Worm (Caenorhabditis elegans) whole organism, L1 larva: ENCODE measurements around the gene H14E04.3.

Experiments
- C04F5.9 ChIP-seq: sonication (generic microtip); optimal IDR thresholded peaks from 2 replicates; lab custom pipeline; 2016; ENCODE audit warnings: missing genetic modification characterization, missing compliant biosample characterization
- C16A3.4 ChIP-seq: fragments of 150-350 bp; optimal IDR thresholded peaks from 2 replicates; lab custom pipeline; 2014; ENCODE audit warnings: missing biosample characterization, missing genetic modification characterization
- C34B4.2 ChIP-seq: sonication (generic microtip); optimal IDR thresholded peaks from 2 replicates; lab custom pipeline; 2017; ENCODE audit warnings: mild to moderate bottlenecking, missing genetic modification characterization, missing compliant biosample characterization
- Y116A8C.19 ChIP-seq: sonication (generic microtip); optimal IDR thresholded peaks from 2 replicates; lab custom pipeline; 2016; ENCODE audit warnings: missing compliant biosample characterization, missing genetic modification characterization, borderline replicate concordance
- aha-1 ChIP-seq: fragments of 150-350 bp; optimal IDR thresholded peaks from 2 replicates; lab custom pipeline; 2014; ENCODE audit warnings: missing biosample characterization, missing genetic modification characterization
- alr-1 ChIP-seq: fragments of 200-800 bp; sonication (Bioruptor generic); optimal IDR thresholded peaks from 2 replicates; lab custom pipeline; 2018; ENCODE audit warnings: borderline replicate concordance, mild to moderate bottlenecking, missing genetic modification characterization, missing compliant biosample characterization
- ama-1 ChIP-seq: fragments of 150-350 bp; optimal IDR thresholded peaks from 2 replicates; lab custom pipeline; 2014
- ceh-8 ChIP-seq: fragments of 200-800 bp; sonication (Bioruptor generic); optimal IDR thresholded peaks from 2 replicates; lab custom pipeline; 2018; ENCODE audit warnings: mild to moderate bottlenecking, missing genetic modification characterization, moderate library complexity, missing compliant biosample characterization
- ceh-82 ChIP-seq, 3 experiments: fragments of 150-350 bp in 1 of 3; sonication (generic microtip) in 2 of 3; optimal IDR thresholded peaks; 2 replicates each; lab custom pipeline; 2014 to 2017; ENCODE audit warnings: missing biosample characterization in 3 of 3, missing genetic modification characterization in 3 of 3
- ceh-88 ChIP-seq: fragments of 200-800 bp; sonication (Bioruptor generic); IDR thresholded peaks from 2 replicates; pipeline ENCODE4 v1.3.6; 2022; ENCODE audit warnings: missing genetic modification characterization, missing compliant biosample characterization
- ceh-90 ChIP-seq: sonication (generic microtip); optimal IDR thresholded peaks from 2 replicates; lab custom pipeline; 2016; ENCODE audit warnings: missing genetic modification characterization, missing compliant biosample characterization
- efl-1 ChIP-seq, 4 experiments: fragments of 150-350 bp; optimal IDR thresholded peaks in 3 of 4; peaks in 1 of 4; 1 replicate in 1 of 4; 2 replicates in 3 of 4; lab custom pipeline; 2014; ENCODE audit warnings: missing biosample characterization in 2 of 4, missing genetic modification characterization in 2 of 4, missing genetic modification reagents in 2 of 4
- efl-3 ChIP-seq: fragments of 200-800 bp; sonication (Bioruptor generic); optimal IDR thresholded peaks from 2 replicates; lab custom pipeline; 2018; ENCODE audit warnings: mild to moderate bottlenecking, missing genetic modification characterization, missing compliant biosample characterization
- fkh-4 ChIP-seq: sonication (generic microtip); optimal IDR thresholded peaks from 2 replicates; lab custom pipeline; 2016; ENCODE audit warnings: missing compliant biosample characterization, missing genetic modification characterization, borderline replicate concordance
- fos-1 ChIP-seq: fragments of 150-350 bp; optimal IDR thresholded peaks from 2 replicates; lab custom pipeline; 2014; ENCODE audit warnings: missing biosample characterization, missing genetic modification characterization
- hlh-4 ChIP-seq: sonication (generic microtip); optimal IDR thresholded peaks from 2 replicates; lab custom pipeline; 2016; ENCODE audit warnings: mild to moderate bottlenecking, missing genetic modification characterization, missing compliant biosample characterization
- irx-1 ChIP-seq: sonication (generic microtip); optimal IDR thresholded peaks from 2 replicates; lab custom pipeline; 2016; ENCODE audit warnings: missing genetic modification characterization, missing compliant biosample characterization
- jun-1 ChIP-seq: fragments of 150-350 bp; optimal IDR thresholded peaks from 2 replicates; lab custom pipeline; 2014; ENCODE audit warnings: missing biosample characterization, missing genetic modification reagents, missing genetic modification characterization
- lin-15B ChIP-seq: fragments of 150-350 bp; sonication (generic microtip); optimal IDR thresholded peaks from 3 replicates; lab custom pipeline; 2014; ENCODE audit warnings: missing biosample characterization, missing genetic modification characterization
- lin-35 ChIP-seq, 2 experiments: fragments of 150-350 bp; optimal IDR thresholded peaks; 2 replicates each; lab custom pipeline; 2014; ENCODE audit warnings: missing biosample characterization in 2 of 2, missing genetic modification characterization in 2 of 2, missing genetic modification reagents in 2 of 2
- lsy-2 ChIP-seq, 2 experiments: fragments of 150-350 bp; optimal IDR thresholded peaks; 2 replicates each; lab custom pipeline; 2014; ENCODE audit warnings: missing biosample characterization in 2 of 2, missing genetic modification characterization in 2 of 2
- mdl-1 ChIP-seq, 2 experiments: fragments of 150-350 bp; optimal IDR thresholded peaks; 2 replicates each; lab custom pipeline; 2014 to 2017; ENCODE audit warnings: missing biosample characterization in 2 of 2, missing genetic modification characterization in 2 of 2, inconsistent platforms in 1 of 2
- mef-2 ChIP-seq: fragments of 150-350 bp; optimal IDR thresholded peaks from 2 replicates; lab custom pipeline; 2014; ENCODE audit warnings: missing biosample characterization, missing genetic modification characterization
- nhr-12 ChIP-seq: sonication (generic microtip); optimal IDR thresholded peaks from 2 replicates; lab custom pipeline; 2017; ENCODE audit warnings: missing biosample characterization, missing genetic modification characterization
- nhr-19 ChIP-seq: fragments of 200-800 bp; sonication (Bioruptor generic); conservative IDR thresholded peaks from 2 replicates; pipeline ENCODE4 v1.3.6; 2022; ENCODE audit warnings: missing genetic modification characterization, missing compliant biosample characterization
- nhr-237 ChIP-seq: fragments of 150-350 bp; optimal IDR thresholded peaks from 2 replicates; lab custom pipeline; 2014; ENCODE audit warnings: missing biosample characterization, missing genetic modification characterization
- nhr-47 ChIP-seq: sonication (generic microtip); optimal IDR thresholded peaks from 2 replicates; lab custom pipeline; 2016; ENCODE audit warnings: mild to moderate bottlenecking, missing genetic modification characterization, moderate library complexity, missing compliant biosample characterization
- nhr-71 ChIP-seq: sonication (generic microtip); optimal IDR thresholded peaks from 2 replicates; lab custom pipeline; 2016; ENCODE audit warnings: mild to moderate bottlenecking, missing genetic modification characterization, moderate library complexity, missing compliant biosample characterization
- nhr-77 ChIP-seq: fragments of 150-350 bp; optimal IDR thresholded peaks from 2 replicates; lab custom pipeline; 2014; ENCODE audit warnings: missing biosample characterization, missing genetic modification characterization
- nhr-85 ChIP-seq: sonication (generic microtip); peaks from one replicate; lab custom pipeline; 2016; ENCODE audit warnings: missing genetic modification characterization, inconsistent platforms, missing compliant biosample characterization
- pax-3 ChIP-seq: fragments of 200-800 bp; sonication (Bioruptor generic); optimal IDR thresholded peaks from 2 replicates; lab custom pipeline; 2018; ENCODE audit warnings: mild to moderate bottlenecking, missing genetic modification characterization, moderate library complexity, missing compliant biosample characterization
- skn-1 ChIP-seq: fragments of 150-350 bp; optimal IDR thresholded peaks from 2 replicates; lab custom pipeline; 2014; ENCODE audit warnings: missing biosample characterization, missing genetic modification characterization
- snu-23 ChIP-seq: sonication (generic microtip); optimal IDR thresholded peaks from 2 replicates; lab custom pipeline; 2016; ENCODE audit warnings: missing genetic modification characterization, missing compliant biosample characterization
- sptf-1 ChIP-seq: fragments of 150-350 bp; optimal IDR thresholded peaks from 2 replicates; lab custom pipeline; 2014; ENCODE audit warnings: missing biosample characterization, missing genetic modification characterization
- swsn-7 ChIP-seq: sonication (generic microtip); optimal IDR thresholded peaks from 2 replicates; lab custom pipeline; 2016; ENCODE audit warnings: missing genetic modification characterization, missing compliant biosample characterization
- tbx-2 ChIP-seq: sonication (generic microtip); optimal IDR thresholded peaks from 2 replicates; lab custom pipeline; 2016; ENCODE audit warnings: missing genetic modification characterization, missing compliant biosample characterization
- tlp-1 ChIP-seq: fragments of 150-350 bp; optimal IDR thresholded peaks from 2 replicates; lab custom pipeline; 2014; ENCODE audit warnings: missing biosample characterization, missing genetic modification characterization
- unc-130 ChIP-seq: fragments of 150-350 bp; optimal IDR thresholded peaks from 2 replicates; lab custom pipeline; 2017; ENCODE audit warnings: missing biosample characterization, missing genetic modification characterization, inconsistent platforms
- unc-30 ChIP-seq: sonication (generic microtip); optimal IDR thresholded peaks from 2 replicates; lab custom pipeline; 2017; ENCODE audit warnings: missing biosample characterization, missing genetic modification characterization
- unc-86 ChIP-seq: sonication (generic microtip); optimal IDR thresholded peaks from 2 replicates; lab custom pipeline; 2016; ENCODE audit warnings: missing genetic modification characterization, missing compliant biosample characterization
- xbp-1 ChIP-seq: sonication (generic microtip); optimal IDR thresholded peaks from 2 replicates; lab custom pipeline; 2016; ENCODE audit warnings: missing genetic modification characterization, missing compliant biosample characterization
- zip-4 ChIP-seq: fragments of 200-800 bp; sonication (Bioruptor generic); optimal IDR thresholded peaks from 2 replicates; lab custom pipeline; 2018; ENCODE audit warnings: mild to moderate bottlenecking, missing genetic modification characterization, moderate library complexity, missing compliant biosample characterization

H14E04.3 gene

ce11 chrIII:2424783-2425329 lies 38.5 kb upstream of the H14E04.3 start:
- no peak for TF ChIP-seq zip-4 (GFP tag; lab: Kevin White, UChicago)
- peak; percentile 54 for TF ChIP-seq ceh-8 (GFP tag; lab: Kevin White, UChicago)

DNA sequence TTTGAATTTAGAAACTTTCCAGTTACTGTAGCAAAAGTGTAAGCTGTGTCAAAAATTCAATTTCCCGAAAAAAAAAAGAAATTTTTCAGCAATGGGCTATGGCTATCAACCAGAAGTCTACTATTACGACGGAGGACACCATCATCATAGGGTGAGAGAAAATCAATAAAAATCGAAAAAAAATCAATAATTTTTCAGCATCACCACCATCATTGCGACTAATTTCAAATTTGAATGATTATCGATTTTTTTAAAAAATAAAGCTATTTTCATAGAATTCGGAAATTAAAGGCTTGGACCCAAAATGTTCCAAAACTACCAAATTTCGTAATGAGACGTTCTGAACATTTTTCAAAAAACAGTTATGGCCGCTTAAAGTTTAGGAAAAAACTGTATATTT lies 37.3 kb upstream of the H14E04.3 start:
- TF ChIP-seq lsy-2 (tag; optimal IDR thresholded peaks at IDR 0.05; lab: Kevin White, UChicago) (no peak), tbx-2 (tag; lab: Kevin White, UChicago) (no peak), hlh-4 (no peak), Y116A8C.19 (tag; lab: Kevin White, UChicago) (no peak), nhr-85 (tag; lab: Kevin White, UChicago) (no peak), unc-86 (tag; lab: Kevin White, UChicago) (no peak), mef-2 (no peak), fkh-4 (tag; lab: Kevin White, UChicago) (no peak), fos-1 (tag; lab: Kevin White, UChicago) (no peak), nhr-47 (no peak), swsn-7 (no peak), lin-35 (GFP tag; optimal IDR thresholded peaks at IDR 0.05; lab: Kevin White, UChicago) (no peak), C04F5.9 (tag; lab: Kevin White, UChicago) (no peak), nhr-19 (GFP tag; lab: Robert Waterston, UW) (no peak), unc-30 (tag; lab: Kevin White, UChicago) (no peak), ceh-88 (GFP tag; lab: Robert Waterston, UW) (no peak)

- TF ChIP-seq unc-86 (tag; lab: Kevin White, UChicago) (no peak), ceh-82 (tag; optimal IDR thresholded peaks at IDR 0.05; lab: Kevin White, UChicago) (no peak), aha-1 (tag; lab: Kevin White, UChicago) (no peak), pax-3 (tag; lab: Kevin White, UChicago) (no peak), ama-1 (lab: Kevin White, UChicago) (no peak), C04F5.9 (tag; lab: Kevin White, UChicago) (no peak), nhr-71 (tag; lab: Kevin White, UChicago) (no peak), jun-1 (no peak), fkh-4 (tag; lab: Kevin White, UChicago) (no peak)
These were observed 34.8 kb upstream of the H14E04.3 start for ce11 chrIII:2421226-2421625.

DNA sequence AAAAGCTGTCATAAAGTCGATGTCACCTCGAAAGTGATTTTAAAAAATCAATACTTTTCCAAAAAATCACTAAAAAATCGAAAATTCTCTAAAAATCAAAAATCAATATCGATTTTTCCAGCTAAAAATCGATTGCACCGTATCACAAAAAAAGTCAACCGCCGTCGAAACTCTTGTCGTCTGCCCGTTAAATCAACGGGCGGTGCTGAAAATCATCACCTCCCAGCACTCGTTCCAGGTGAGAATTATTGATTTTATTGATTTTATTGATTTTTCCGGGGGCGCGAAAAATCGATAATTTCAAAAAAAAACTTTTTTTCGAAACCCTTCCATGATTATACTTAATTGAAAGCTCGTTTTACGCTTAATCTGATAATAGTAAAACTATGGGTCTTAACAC lies 33.1 kb upstream of the H14E04.3 start:
- TF ChIP-seq unc-30 (tag; lab: Kevin White, UChicago) = no peak
- TF ChIP-seq C16A3.4 (tag; lab: Kevin White, UChicago) = no peak
- no peak for TF ChIP-seq efl-1 (optimal IDR thresholded peaks at IDR 0.05; lab: Kevin White, UChicago)
- TF ChIP-seq efl-1 (GFP tag; optimal IDR thresholded peaks at IDR 0.05 in 1 of 2; lab: Kevin White, UChicago) = peak in 1 of 2 experiments; percentile 62
- no peak for TF ChIP-seq xbp-1 (tag; lab: Kevin White, UChicago)

DNA sequence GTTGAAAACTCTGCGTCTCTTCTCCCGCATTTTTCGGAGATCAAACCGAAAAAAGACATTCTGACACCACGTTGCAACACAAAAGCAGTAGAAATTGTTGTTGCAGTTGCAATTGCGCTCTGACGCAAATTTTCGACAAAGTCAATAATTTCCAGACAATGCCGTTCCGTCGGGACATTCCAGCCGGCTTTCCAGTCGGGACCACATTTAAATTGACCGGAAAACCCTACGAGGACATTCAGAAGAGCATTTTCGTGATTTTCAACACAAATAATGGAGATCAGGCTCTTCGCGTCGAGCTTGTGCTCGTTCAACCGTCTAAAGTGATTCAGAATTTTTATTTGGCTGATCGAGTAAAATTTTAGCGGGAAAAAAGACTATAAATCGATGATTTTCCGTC lies 32.6 kb upstream of the H14E04.3 start:
- TF ChIP-seq efl-1 (optimal IDR thresholded peaks at IDR 0.05; lab: Kevin White, UChicago) (no peak), efl-1 (GFP tag; optimal IDR thresholded peaks at IDR 0.05 in 1 of 2; lab: Kevin White, UChicago) (peak in 1 of 2 experiments; percentile 90), efl-3 (no peak)

ce11 chrIII:2418159-2418658 lies 31.8 kb upstream of the H14E04.3 start, which contains the start of the genes W04B5.5 and W04B5.3:
Gene W04B5.5 (minus strand): TSS chrIII:2418209.
Gene W04B5.3 (plus strand): TSS chrIII:2418514.
- no peak for TF ChIP-seq tlp-1
- TF ChIP-seq C34B4.2 (tag; lab: Kevin White, UChicago) = no peak
- TF ChIP-seq aha-1 (tag; lab: Kevin White, UChicago) = no peak
- TF ChIP-seq unc-130 = peak; percentile 33
- TF ChIP-seq nhr-19 (GFP tag; lab: Robert Waterston, UW) = peak; percentile 63
- TF ChIP-seq mef-2 = no peak
- peak; percentile 16 for TF ChIP-seq ceh-90 (tag; lab: Kevin White, UChicago)
- no peak for TF ChIP-seq nhr-237 (tag; lab: Kevin White, UChicago)
- TF ChIP-seq Y116A8C.19 (tag; lab: Kevin White, UChicago) = no peak
- TF ChIP-seq sptf-1 (tag; lab: Kevin White, UChicago) = no peak
- TF ChIP-seq irx-1 (tag; lab: Kevin White, UChicago) = peak; percentile 54
- TF ChIP-seq alr-1 (tag; lab: Kevin White, UChicago) = no peak
- TF ChIP-seq snu-23 (GFP tag; lab: Kevin White, UChicago) = peak; percentile 76
- TF ChIP-seq nhr-12 (tag; lab: Kevin White, UChicago) = no peak
- no peak for TF ChIP-seq fkh-4 (tag; lab: Kevin White, UChicago)
- TF ChIP-seq ceh-8 (GFP tag; lab: Kevin White, UChicago) = peak; percentile 39
- peak; percentile 42 for TF ChIP-seq skn-1 (tag; lab: Kevin White, UChicago)
- TF ChIP-seq nhr-77 = peak; percentile 25
- TF ChIP-seq mdl-1 (tag; optimal IDR thresholded peaks at IDR 0.05; lab: Kevin White, UChicago) = peak in 1 of 2 experiments; percentile 75
- TF ChIP-seq lin-15B = peak; percentile 11
